Fruit fly (Drosophila melanogaster) whole organism, embryonic: ENCODE data around the gene ArgRS-m.

Experiments used
- Abd-B ChIP-seq: fragments of 200-800 bp; sonication (Bioruptor generic); optimal IDR thresholded peaks from 2 replicates; lab custom pipeline; 2018; ENCODE audit warnings: missing biosample characterization, mild to moderate bottlenecking, missing genetic modification characterization, moderate library complexity
- Awh ChIP-seq: fragments of 200-800 bp; sonication (Bioruptor generic); IDR thresholded peaks from 2 replicates; pipeline ENCODE4, ENCODE4 v1.3.6; 2022; ENCODE audit warnings: missing biosample characterization, missing genetic modification characterization
- Blimp-1 ChIP-seq: fragments of 200-800 bp; sonication (Bioruptor generic); optimal IDR thresholded peaks from 3 replicates; lab custom pipeline; 2018; ENCODE audit warnings: missing biosample characterization, missing genetic modification characterization, mild to moderate bottlenecking, moderate library complexity, missing genetic modification reagents
- Bteb2 ChIP-seq: fragments of 200-800 bp; sonication (Bioruptor generic); optimal IDR thresholded peaks from 2 replicates; lab custom pipeline; 2016; ENCODE audit warnings: missing biosample characterization, missing genetic modification characterization
- CG10543 ChIP-seq: fragments of 200-800 bp; sonication (Bioruptor generic); optimal IDR thresholded peaks from 3 replicates; lab custom pipeline; 2017; ENCODE audit warnings: missing biosample characterization, mild to moderate bottlenecking, missing genetic modification characterization, moderate library complexity
- CG10565 ChIP-seq: fragments of 200-800 bp; sonication (Bioruptor generic); optimal IDR thresholded peaks from 3 replicates; lab custom pipeline; 2016; ENCODE audit warnings: missing biosample characterization, mild to moderate bottlenecking, missing genetic modification characterization
- CG13123 ChIP-seq: fragments of 200-800 bp; sonication (Bioruptor generic); optimal IDR thresholded peaks from 2 replicates; lab custom pipeline; 2016; ENCODE audit warnings: missing biosample characterization, missing genetic modification characterization
- CG18262 ChIP-seq: fragments of 200-800 bp; optimal IDR thresholded peaks from 3 replicates; lab custom pipeline; 2019; ENCODE audit warnings: missing biosample characterization, mild to moderate bottlenecking, missing genetic modification characterization, moderate library complexity
- CG2678 ChIP-seq: fragments of 200-800 bp; sonication (Bioruptor generic); optimal IDR thresholded peaks from 3 replicates; lab custom pipeline; 2019; ENCODE audit warnings: missing biosample characterization, mild to moderate bottlenecking, missing genetic modification characterization, moderate library complexity
- CG32767 ChIP-seq: fragments of 200-800 bp; sonication (Bioruptor generic); IDR thresholded peaks from 2 replicates; pipeline ENCODE4 v1.3.6; 2022; ENCODE audit warnings: missing biosample characterization, missing genetic modification characterization
- CG3995 ChIP-seq: fragments of 200-800 bp; sonication (Bioruptor generic); optimal IDR thresholded peaks from 3 replicates; lab custom pipeline; 2016; ENCODE audit warnings: missing biosample characterization, missing genetic modification characterization
- CG42726 ChIP-seq: fragments of 200-800 bp; sonication (Bioruptor generic); IDR thresholded peaks from 2 replicates; pipeline ENCODE4 v1.3.6; 2022; ENCODE audit warnings: missing biosample characterization, missing genetic modification characterization; ENCODE audit not compliant: partially characterized antibody
- CG4282 ChIP-seq: fragments of 200-800 bp; sonication (Bioruptor generic); optimal IDR thresholded peaks from 2 replicates; lab custom pipeline; 2016; ENCODE audit warnings: missing biosample characterization, missing genetic modification characterization
- CG5180 ChIP-seq: fragments of 200-800 bp; sonication (Bioruptor generic); optimal IDR thresholded peaks from 3 replicates; lab custom pipeline; 2017; ENCODE audit warnings: missing biosample characterization, missing genetic modification characterization, mild to moderate bottlenecking, moderate library complexity, missing genetic modification reagents
- CG5953 ChIP-seq: fragments of 200-800 bp; sonication (Bioruptor generic); IDR thresholded peaks from 2 replicates; pipeline ENCODE4 v1.3.6; 2022; ENCODE audit warnings: missing biosample characterization, missing genetic modification characterization
- CG6254 ChIP-seq: fragments of 200-800 bp; sonication (Bioruptor generic); optimal IDR thresholded peaks from 3 replicates; lab custom pipeline; 2017; ENCODE audit warnings: mild to moderate bottlenecking, missing biosample characterization, missing genetic modification reagents, missing genetic modification characterization
- CHES-1-like ChIP-seq: fragments of 200-800 bp; sonication (Bioruptor generic); optimal IDR thresholded peaks from 2 replicates; lab custom pipeline; 2016; ENCODE audit warnings: missing biosample characterization, missing genetic modification characterization
- Dad ChIP-seq: fragments of 200-800 bp; sonication (Bioruptor generic); optimal IDR thresholded peaks from 3 replicates; lab custom pipeline; 2016; ENCODE audit warnings: missing biosample characterization, missing genetic modification characterization
- Deaf1 ChIP-seq: fragments of 200-800 bp; optimal IDR thresholded peaks from 3 replicates; lab custom pipeline; 2019; ENCODE audit warnings: missing biosample characterization, mild to moderate bottlenecking, missing genetic modification characterization, moderate library complexity
- Dll ChIP-seq: fragments of 200-800 bp; sonication (Bioruptor generic); IDR thresholded peaks from 4 replicates; pipeline ENCODE4 v1.3.6; 2022; ENCODE audit warnings: missing biosample characterization, missing genetic modification characterization; ENCODE audit not compliant: partially characterized antibody
- Dp ChIP-seq: fragments of 200-800 bp; sonication (Bioruptor generic); optimal IDR thresholded peaks from 2 replicates; lab custom pipeline; 2018; ENCODE audit warnings: missing biosample characterization, mild to moderate bottlenecking, missing genetic modification characterization, moderate library complexity
- Dref ChIP-seq: fragments of 200-800 bp; sonication (Bioruptor generic); IDR thresholded peaks from 2 replicates; pipeline ENCODE4 v1.3.6; 2022; ENCODE audit warnings: missing biosample characterization, missing genetic modification characterization
- Fer1 ChIP-seq: fragments of 200-800 bp; sonication (Bioruptor generic); optimal IDR thresholded peaks from 2 replicates; lab custom pipeline; 2017; ENCODE audit warnings: missing biosample characterization, mild to moderate bottlenecking, missing genetic modification characterization
- Hr39 ChIP-seq: fragments of >200 bp; optimal IDR thresholded peaks from 2 replicates; lab custom pipeline; 2017
- Lhr ChIP-seq: fragments of 200-800 bp; sonication (Bioruptor generic); optimal IDR thresholded peaks from 3 replicates; lab custom pipeline; 2017; ENCODE audit warnings: mild to moderate bottlenecking, missing biosample characterization, missing genetic modification reagents, missing genetic modification characterization
- ac ChIP-seq: fragments of 200-800 bp; sonication (Bioruptor generic); optimal IDR thresholded peaks from 3 replicates; lab custom pipeline; 2017; ENCODE audit warnings: missing biosample characterization, mild to moderate bottlenecking, missing genetic modification characterization
- ato ChIP-seq: fragments of 200-800 bp; sonication (Bioruptor generic); IDR thresholded peaks from 2 replicates; pipeline ENCODE4 v1.3.6; 2022; ENCODE audit warnings: missing biosample characterization, missing genetic modification characterization; ENCODE audit not compliant: partially characterized antibody
- bbx ChIP-seq: fragments of 200-800 bp; sonication (Bioruptor generic); IDR thresholded peaks from 2 replicates; pipeline ENCODE4 v1.3.6; 2022; ENCODE audit warnings: missing biosample characterization, missing genetic modification characterization; ENCODE audit not compliant: partially characterized antibody
- bowl ChIP-seq: fragments of 200-800 bp; sonication (Bioruptor generic); IDR thresholded peaks from 2 replicates; pipeline ENCODE4 v1.3.6; 2022; ENCODE audit warnings: missing biosample characterization, missing genetic modification characterization
- dan ChIP-seq: fragments of 200-800 bp; sonication (Bioruptor generic); IDR thresholded peaks from 2 replicates; pipeline ENCODE4 v1.3.6; 2022; ENCODE audit warnings: missing biosample characterization, missing genetic modification characterization
- dpn ChIP-seq, 2 experiments: fragments of 200-800 bp; sonication (Bioruptor generic); optimal IDR thresholded peaks; 3 replicates each; lab custom pipeline; 2016; ENCODE audit warnings: missing biosample characterization in 2 of 2, missing genetic modification characterization in 2 of 2
- fd96Cb ChIP-seq: fragments of 200-800 bp; sonication (Bioruptor generic); optimal IDR thresholded peaks from 2 replicates; lab custom pipeline; 2018; ENCODE audit warnings: missing biosample characterization, mild to moderate bottlenecking, missing genetic modification characterization, moderate library complexity
- fru ChIP-seq: fragments of >200 bp; optimal IDR thresholded peaks from 2 replicates; lab custom pipeline; 2017
- fu2 ChIP-seq: fragments of 200-800 bp; sonication (Bioruptor generic); optimal IDR thresholded peaks from 2 replicates; lab custom pipeline; 2016; ENCODE audit warnings: missing biosample characterization, missing genetic modification characterization
- hkb ChIP-seq, 2 experiments: fragments of 200-800 bp in 1 of 2; fragments of >200 bp in 1 of 2; sonication (Bioruptor generic) in 1 of 2; IDR thresholded peaks in 1 of 2; optimal IDR thresholded peaks in 1 of 2; 2 replicates each; pipeline versions ENCODE4 v1.3.6 to Lab custom; 2017 to 2022; ENCODE audit warnings: missing biosample characterization in 1 of 2, missing genetic modification characterization in 1 of 2
- jumu ChIP-seq: fragments of 200-800 bp; sonication (Bioruptor generic); optimal IDR thresholded peaks from 3 replicates; lab custom pipeline; 2016; ENCODE audit warnings: missing biosample characterization, missing genetic modification characterization
- lmd ChIP-seq: fragments of 200-800 bp; sonication (Bioruptor generic); IDR thresholded peaks from 2 replicates; pipeline ENCODE4 v1.3.6; 2022; ENCODE audit warnings: missing biosample characterization, missing genetic modification characterization
- lov ChIP-seq, 2 experiments: fragments of 200-800 bp in 1 of 2; fragments of >200 bp in 1 of 2; sonication (Bioruptor generic) in 1 of 2; IDR thresholded peaks in 1 of 2; optimal IDR thresholded peaks in 1 of 2; 2 replicates in 1 of 2; 3 replicates in 1 of 2; pipeline versions ENCODE4 v1.3.6 to Lab custom; 2017 to 2022; ENCODE audit warnings: missing biosample characterization in 1 of 2, missing genetic modification characterization in 1 of 2
- org-1 ChIP-seq: fragments of 200-800 bp; sonication (Bioruptor generic); optimal IDR thresholded peaks from 2 replicates; lab custom pipeline; 2017; ENCODE audit warnings: missing biosample characterization, missing genetic modification characterization
- pb ChIP-seq: fragments of 200-800 bp; sonication (Bioruptor generic); optimal IDR thresholded peaks from 3 replicates; lab custom pipeline; 2016; ENCODE audit warnings: missing biosample characterization, missing genetic modification characterization
- rib ChIP-seq: fragments of 200-800 bp; sonication (Bioruptor generic); IDR thresholded peaks from 2 replicates; pipeline ENCODE4 v1.3.6; 2022; ENCODE audit warnings: missing biosample characterization, missing genetic modification characterization
- row ChIP-seq: fragments of 200-800 bp; sonication (Bioruptor generic); IDR thresholded peaks from 3 replicates; pipeline ENCODE4 v1.3.6; 2022; ENCODE audit warnings: missing biosample characterization, missing genetic modification characterization
- sd ChIP-seq: fragments of 200-800 bp; sonication (Bioruptor generic); optimal IDR thresholded peaks from 3 replicates; lab custom pipeline; 2018; ENCODE audit warnings: missing biosample characterization, mild to moderate bottlenecking, missing genetic modification characterization, moderate library complexity
- sim ChIP-seq: fragments of 200-800 bp; sonication (Bioruptor generic); IDR thresholded peaks from 2 replicates; pipeline ENCODE4 v1.3.6; 2022; ENCODE audit warnings: missing biosample characterization, missing genetic modification characterization
- slou ChIP-seq: fragments of 200-800 bp; sonication (Bioruptor generic); optimal IDR thresholded peaks from 3 replicates; lab custom pipeline; 2016; ENCODE audit warnings: missing biosample characterization, missing genetic modification characterization
- so ChIP-seq: fragments of 200-800 bp; sonication (Bioruptor generic); IDR thresholded peaks from 3 replicates; pipeline ENCODE4 v1.3.6; 2022; ENCODE audit warnings: missing biosample characterization, missing genetic modification characterization
- sr ChIP-seq: fragments of 200-800 bp; sonication (Bioruptor generic); IDR thresholded peaks from 3 replicates; pipeline ENCODE4 v1.3.6; 2022; ENCODE audit warnings: missing biosample characterization, missing genetic modification characterization
- stc ChIP-seq: fragments of 200-800 bp; sonication (Bioruptor generic); IDR thresholded peaks from 2 replicates; pipeline ENCODE4 v1.3.6; 2022; ENCODE audit warnings: missing biosample characterization, missing genetic modification characterization
- tap ChIP-seq: fragments of 200-800 bp; optimal IDR thresholded peaks from 3 replicates; lab custom pipeline; 2019; ENCODE audit warnings: missing biosample characterization, mild to moderate bottlenecking, missing genetic modification characterization, moderate library complexity
- trem ChIP-seq: fragments of 200-800 bp; optimal IDR thresholded peaks from 3 replicates; lab custom pipeline; 2019; ENCODE audit warnings: missing biosample characterization, mild to moderate bottlenecking, missing genetic modification characterization, moderate library complexity
- vfl ChIP-seq: fragments of 200-800 bp; sonication (Bioruptor generic); optimal IDR thresholded peaks from 2 replicates; lab custom pipeline; 2016; ENCODE audit warnings: missing biosample characterization, missing genetic modification characterization

Gene ArgRS-m

dm6 chr3R:7895457-7895856, 8.6 kb downstream of the ArgRS-m start (continued):
- TF ChIP-seq CHES-1-like (no peak), ato (GFP tag; lab: Robert Waterston, UW) (no peak), CG6254 (GFP tag; lab: Kevin White, UChicago) (peak; percentile 15), lov (optimal IDR thresholded peaks at IDR 0.05; lab: Kevin White, UChicago) (no peak), lov (GFP tag; IDR thresholded peaks at IDR 0.05; lab: Robert Waterston, UW) (no peak), Lhr (no peak), fd96Cb (tag; lab: Kevin White, UChicago) (peak; percentile 16), vfl (GFP tag; lab: Kevin White, UChicago) (peak; percentile 49), org-1 (peak; percentile 53), sim (GFP tag; lab: Robert Waterston, UW) (no peak), Awh (GFP tag; lab: Robert Waterston, UW) (peak; percentile 46; the same call in 1 of the 2 replicates), ac (no peak), CG10565 (no peak), Dll (no peak), so (GFP tag; lab: Robert Waterston, UW) (peak; percentile 76; the same call in 1 of the 3 replicates), CG10543 (GFP tag; lab: Kevin White, UChicago) (no peak), Blimp-1 (GFP tag; lab: Kevin White, UChicago) (no peak), CG42726 (GFP tag; lab: Robert Waterston, UW) (no peak), Abd-B (GFP tag; lab: Kevin White, UChicago) (peak; percentile 33), CG5953 (peak; percentile 33; the same call in 1 of the 2 replicates), sd (tag; lab: Kevin White, UChicago) (no peak), stc (GFP tag; lab: Robert Waterston, UW) (peak; percentile 81), pb (GFP tag; lab: Kevin White, UChicago) (no peak), CG5180 (GFP tag; lab: Kevin White, UChicago) (no peak), CG32767 (0 out of 2 replicates have a peak, but pooled peaks have one; percentile 15), fru (lab: Kevin White, UChicago) (no peak), bowl (GFP tag; lab: Robert Waterston, UW) (peak; percentile 7; the same call in 1 of the 2 replicates), jumu (GFP tag; lab: Kevin White, UChicago) (peak; percentile 39), Fer1 (GFP tag; lab: Kevin White, UChicago) (peak; percentile 83), CG13123 (GFP tag; lab: Kevin White, UChicago) (no peak), CG18262 (tag; lab: Kevin White, UChicago) (no peak), bbx (no peak), slou (GFP tag; lab: Kevin White, UChicago) (no peak), Dad (GFP tag; lab: Kevin White, UChicago) (peak; percentile 42), CG3995 (GFP tag; lab: Kevin White, UChicago) (peak; percentile 40), trem (no peak), Deaf1 (tag; lab: Kevin White, UChicago) (peak; percentile 57), hkb (optimal IDR thresholded peaks at IDR 0.05; lab: Kevin White, UChicago) (no peak), hkb (GFP tag; IDR thresholded peaks at IDR 0.05; lab: Robert Waterston, UW) (peak; percentile 77), fu2 (GFP tag; lab: Kevin White, UChicago) (no peak), dpn (GFP tag; optimal IDR thresholded peaks at IDR 0.05; lab: Kevin White, UChicago) (peak; percentile 63 to 66), Hr39 (lab: Kevin White, UChicago) (no peak), rib (GFP tag; lab: Robert Waterston, UW) (peak; percentile 45), Bteb2 (GFP tag; lab: Kevin White, UChicago) (peak; percentile 32), row (peak; percentile 86), dan (GFP tag; lab: Robert Waterston, UW) (no peak), CG2678 (tag; lab: Kevin White, UChicago) (no peak), CG4282 (GFP tag; lab: Kevin White, UChicago) (no peak), Dref (GFP tag; lab: Robert Waterston, UW) (no peak), lmd (GFP tag; lab: Robert Waterston, UW) (peak; percentile 72; the same call in 1 of the 2 replicates), Dp (GFP tag; lab: Kevin White, UChicago) (no peak), tap (tag; lab: Kevin White, UChicago) (no peak), sr (GFP tag; lab: Robert Waterston, UW) (no peak; the same call in 2 of the 3 replicates)
